Fruit fly (Drosophila melanogaster): ENCODE data around the gene CG5946.

CG5946 gene

DNA sequence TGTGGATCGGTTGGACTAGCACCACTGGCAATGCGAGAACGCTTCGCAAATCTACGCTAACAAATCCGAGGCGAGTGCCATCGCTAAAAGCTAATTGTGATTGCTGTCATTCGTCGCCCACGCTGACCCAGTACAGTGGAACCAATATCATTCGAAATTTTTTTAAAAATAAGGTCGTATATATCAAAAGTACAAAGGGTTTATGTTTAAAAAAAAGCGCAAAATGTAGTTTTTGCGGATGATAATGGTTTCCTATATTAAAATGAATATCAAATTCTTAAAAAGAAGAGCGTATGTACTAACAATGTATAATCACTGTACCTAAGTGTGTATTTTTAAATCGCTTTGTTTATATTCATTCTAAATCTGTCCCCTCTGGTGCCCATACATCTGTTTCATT lies 36.8 kb downstream of the CG5946 start (continued):
- TF ChIP-seq slbo (GFP tag; IDR thresholded peaks at IDR 0.05), result peak; percentile 65
- TF ChIP-seq CG31224 (GFP tag; IDR thresholded peaks at IDR 0.05), result peak; percentile 27; the same call in 1 of the 2 replicates
- TF ChIP-seq CG12071 (GFP tag; optimal IDR thresholded peaks at IDR 0.05), result no peak
- TF ChIP-seq E2f2 (GFP tag; IDR thresholded peaks at IDR 0.05), result peak; percentile 38; the same call in 1 of the 2 replicates
- TF ChIP-seq fd3F (GFP tag; optimal IDR thresholded peaks at IDR 0.05), result peak; percentile 48
- TF ChIP-seq CG3163 (GFP tag; optimal IDR thresholded peaks at IDR 0.05), result no peak
- no peak for TF ChIP-seq CG8765 (GFP tag; IDR thresholded peaks at IDR 0.05)
- TF ChIP-seq Mes4 (GFP tag; optimal IDR thresholded peaks at IDR 0.05), result no peak
- TF ChIP-seq CG12659 (GFP tag; optimal IDR thresholded peaks at IDR 0.05), result peak; percentile 45
- no peak for TF ChIP-seq Lhr (GFP tag; optimal IDR thresholded peaks at IDR 0.05)
- peak in 1 of 2 experiments; percentile 23 for TF ChIP-seq dpn (GFP tag; optimal IDR thresholded peaks at IDR 0.05)
- peak; percentile 61 for TF ChIP-seq al (GFP tag; IDR thresholded peaks at IDR 0.05)
- TF ChIP-seq CG32772 (GFP tag; IDR thresholded peaks at IDR 0.05), result peak; percentile 23; the same call in 1 of the 2 replicates
- no peak for TF ChIP-seq en (GFP tag; optimal IDR thresholded peaks at IDR 0.05)
- no peak for TF ChIP-seq CG6654 (GFP tag; optimal IDR thresholded peaks at IDR 0.05)
- TF ChIP-seq ash1 (GFP tag; optimal IDR thresholded peaks at IDR 0.05), result no peak
- no peak for TF ChIP-seq CG6272 (GFP tag; IDR thresholded peaks at IDR 0.05)
- no peak for TF ChIP-seq sqz (GFP tag; optimal IDR thresholded peaks at IDR 0.05)
- 0 out of 2 replicates have a peak, but pooled peaks have one; percentile 24 for TF ChIP-seq Adf1 (GFP tag; IDR thresholded peaks at IDR 0.05)
- TF ChIP-seq CG9876 (GFP tag; optimal IDR thresholded peaks at IDR 0.05), result no peak
- no peak for TF ChIP-seq CG15073 (GFP tag; optimal IDR thresholded peaks at IDR 0.05)
- peak; percentile 78 for TF ChIP-seq CG32532 (GFP tag; IDR thresholded peaks at IDR 0.05)
- peak; percentile 58 for TF ChIP-seq CG9817 (tag; optimal IDR thresholded peaks at IDR 0.05)
- no peak for TF ChIP-seq ken (GFP tag; IDR thresholded peaks at IDR 0.05)
- TF ChIP-seq CG4854 (GFP tag; optimal IDR thresholded peaks at IDR 0.05), result no peak
- no peak for TF ChIP-seq ranshi (GFP tag; IDR thresholded peaks at IDR 0.05)
- TF ChIP-seq Eip74EF (GFP tag; optimal IDR thresholded peaks at IDR 0.05), result no peak
- TF ChIP-seq CG16815 (GFP tag; optimal IDR thresholded peaks at IDR 0.05), result no peak
- TF ChIP-seq odd (GFP tag; optimal IDR thresholded peaks at IDR 0.05), result no peak
- TF ChIP-seq sr (GFP tag; IDR thresholded peaks at IDR 0.05), result peak; percentile 86
- peak; percentile 7 for TF ChIP-seq Fer2 (tag; optimal IDR thresholded peaks at IDR 0.05)
- peak; percentile 59 for TF ChIP-seq CoRest (tag; optimal IDR thresholded peaks at IDR 0.05)
- TF ChIP-seq Dek (tag; optimal IDR thresholded peaks at IDR 0.05), result no peak
- no peak for TF ChIP-seq Hr51 (GFP tag; optimal IDR thresholded peaks at IDR 0.05)
- peak; percentile 17 for TF ChIP-seq YL-1 (GFP tag; optimal IDR thresholded peaks at IDR 0.05)
- 0 out of 2 replicates have a peak, but pooled peaks have one; percentile 21 for TF ChIP-seq CG10321 (GFP tag; IDR thresholded peaks at IDR 0.05)
- TF ChIP-seq Ets65A (GFP tag), result no peak
- TF ChIP-seq jing (GFP tag; optimal IDR thresholded peaks at IDR 0.05), result no peak
- TF ChIP-seq CG7372 (GFP tag; IDR thresholded peaks at IDR 0.05), result no peak
- no peak for TF ChIP-seq Ssrp (tag; optimal IDR thresholded peaks at IDR 0.05)
- no peak for TF ChIP-seq vfl (GFP tag; optimal IDR thresholded peaks at IDR 0.05)
- TF ChIP-seq da (GFP tag; optimal IDR thresholded peaks at IDR 0.05), result no peak
- TF ChIP-seq Oli (tag; optimal IDR thresholded peaks at IDR 0.05), result peak; percentile 47
- TF ChIP-seq bsh (GFP tag; optimal IDR thresholded peaks at IDR 0.05), result peak in 1 of 2 experiments; percentile 34
- no peak for TF ChIP-seq CG1529 (GFP tag; optimal IDR thresholded peaks at IDR 0.05)
- no peak for TF ChIP-seq ham (GFP tag; IDR thresholded peaks at IDR 0.05)
- TF ChIP-seq tio (GFP tag; optimal IDR thresholded peaks at IDR 0.05), result no peak
- TF ChIP-seq CG7928 (GFP tag; optimal IDR thresholded peaks at IDR 0.05), result peak; percentile 17
- no peak for TF ChIP-seq hbn (GFP tag; IDR thresholded peaks at IDR 0.05; ENCODE audit: partially characterized antibody)
- TF ChIP-seq bowl (GFP tag; IDR thresholded peaks at IDR 0.05), result no peak
- TF ChIP-seq Awh (GFP tag; IDR thresholded peaks at IDR 0.05), result no peak

All from whole organism, embryonic.